Worm (Caenorhabditis elegans): ENCODE results near the gene clec-199.

DNA sequence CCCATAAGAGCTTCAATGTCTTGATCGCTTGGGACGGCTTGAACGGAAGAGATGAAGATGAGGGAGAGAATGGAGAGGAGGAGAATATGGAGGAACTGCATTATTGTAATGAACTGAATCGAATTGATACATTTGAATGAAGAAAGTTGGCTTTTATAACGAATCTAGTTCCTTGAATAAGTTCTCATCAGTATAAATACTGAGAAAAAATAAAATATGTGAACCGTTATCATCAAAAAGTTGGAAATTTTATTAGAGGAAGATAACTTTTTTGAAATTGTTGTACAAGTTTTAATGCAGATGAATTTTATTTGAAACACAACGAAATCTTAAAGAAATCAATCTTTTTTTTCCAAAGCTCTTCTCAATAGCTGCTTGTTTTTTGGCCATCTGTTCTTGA, 55.3 kb downstream of the clec-199 start, which contains the start of gene T02D1.7:
- TF ChIP-seq hnd-1 (tag; optimal IDR thresholded peaks at IDR 0.05) (no peak), hmbx-1 (tag; optimal IDR thresholded peaks at IDR 0.05) (no peak), scrt-1 (GFP tag; IDR thresholded peaks at IDR 0.05) (no peak), F13C5.2 (tag; optimal IDR thresholded peaks at IDR 0.05) (no peak), ets-7 (tag; optimal IDR thresholded peaks at IDR 0.05) (no peak), tbx-11 (GFP tag; IDR thresholded peaks at IDR 0.05) (no peak)
